Worm (Caenorhabditis elegans) whole organism, early embryonic: Measurements from ENCODE around the gene noca-2.

Source experiments
- B0310.2 ChIP-seq: sonication (generic microtip); optimal IDR thresholded peaks from 2 replicates; lab custom pipeline; 2016; ENCODE audit warnings: mild to moderate bottlenecking, missing genetic modification characterization, missing compliant biosample characterization
- F13C5.2 ChIP-seq: sonication (generic microtip); optimal IDR thresholded peaks from 2 replicates; lab custom pipeline; 2017; ENCODE audit warnings: mild to moderate bottlenecking, missing genetic modification characterization, inconsistent platforms, missing compliant biosample characterization
- flt-1 ChIP-seq: fragments of 200-800 bp; sonication (Bioruptor generic); IDR thresholded peaks from 2 replicates; pipeline ENCODE4 v1.3.6; 2022; ENCODE audit warnings: missing genetic modification characterization, missing compliant biosample characterization

DNA sequence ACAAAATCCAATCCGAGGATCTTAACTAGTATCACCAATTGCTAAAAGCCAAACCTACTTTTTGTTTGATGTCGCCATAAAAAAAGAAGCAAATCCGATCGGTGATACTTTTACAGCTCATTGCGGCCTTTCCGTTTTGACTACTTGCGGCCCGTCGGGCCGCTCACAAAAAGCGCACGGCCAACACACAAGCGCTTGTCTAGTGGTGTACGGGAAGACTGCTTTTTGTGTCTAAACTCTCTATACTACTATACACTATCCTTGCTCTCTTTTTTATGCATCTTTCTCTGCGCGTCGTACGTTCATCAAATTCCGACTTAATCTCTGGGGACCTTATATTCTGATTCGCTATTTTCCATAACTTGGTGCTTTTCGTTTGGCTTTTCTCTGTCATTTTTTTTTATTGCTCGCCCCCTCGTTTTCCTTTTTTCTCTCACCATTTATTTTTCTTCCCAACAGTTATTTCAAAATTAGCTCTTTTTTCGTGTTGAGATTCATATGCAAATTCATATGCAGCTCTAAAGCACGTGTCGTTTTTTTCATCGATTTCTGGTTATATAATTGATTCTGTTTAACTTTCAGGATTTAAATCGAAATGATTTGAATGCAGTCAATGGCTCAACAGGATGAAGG is at the start of gene noca-2:
- TF ChIP-seq flt-1 (GFP tag; lab: Robert Waterston, UW) (no peak), F13C5.2 (tag; lab: Kevin White, UChicago) (no peak), B0310.2 (tag; lab: Kevin White, UChicago) (no peak)
